Fruit fly (Drosophila melanogaster) whole organism, embryonic: Measurements from ENCODE around the gene CG32267.

ENCODE experiments used
- Atf6 ChIP-seq: fragments of 200-800 bp; sonication (Bioruptor generic); IDR thresholded peaks from 2 replicates; pipeline ENCODE4 v1.3.6; 2022; ENCODE audit warnings: missing biosample characterization, missing genetic modification characterization
- B-H2 ChIP-seq: fragments of 200-800 bp; sonication (Bioruptor generic); optimal IDR thresholded peaks from 2 replicates; lab custom pipeline; 2018; ENCODE audit warnings: missing biosample characterization, mild to moderate bottlenecking, missing genetic modification characterization
- C15 ChIP-seq: fragments of 200-800 bp; sonication (Bioruptor generic); IDR thresholded peaks from 3 replicates; pipeline ENCODE4 v1.3.6; 2022; ENCODE audit warnings: missing biosample characterization, missing genetic modification characterization
- CG10321 ChIP-seq: fragments of 200-800 bp; sonication (Bioruptor generic); IDR thresholded peaks from 2 replicates; pipeline ENCODE4 v1.3.6; 2022; ENCODE audit warnings: missing biosample characterization, missing genetic modification characterization
- CG10959 ChIP-seq: fragments of 200-800 bp; sonication (Bioruptor generic); IDR thresholded peaks from 2 replicates; pipeline ENCODE4 v1.3.6; 2022; ENCODE audit warnings: missing biosample characterization, missing genetic modification characterization
- CG10979 ChIP-seq: fragments of 200-800 bp; sonication (Bioruptor generic); optimal IDR thresholded peaks from 2 replicates; lab custom pipeline; 2018; ENCODE audit warnings: missing biosample characterization, mild to moderate bottlenecking, missing genetic modification characterization, moderate library complexity
- CG12236 ChIP-seq: fragments of 200-800 bp; sonication (Bioruptor generic); optimal IDR thresholded peaks from 2 replicates; lab custom pipeline; 2016; ENCODE audit warnings: missing biosample characterization, missing genetic modification characterization
- CG13775 ChIP-seq: fragments of 200-800 bp; sonication (Bioruptor generic); optimal IDR thresholded peaks from 3 replicates; lab custom pipeline; 2017; ENCODE audit warnings: missing biosample characterization, mild to moderate bottlenecking, missing genetic modification characterization
- CG14441 ChIP-seq: fragments of 200-800 bp; sonication (Bioruptor generic); IDR thresholded peaks from 2 replicates; pipeline ENCODE4 v1.3.6; 2022; ENCODE audit warnings: missing biosample characterization, missing genetic modification characterization
- CG15011 ChIP-seq: fragments of 200-800 bp; sonication (Bioruptor generic); optimal IDR thresholded peaks from 3 replicates; lab custom pipeline; 2018; ENCODE audit warnings: missing biosample characterization, mild to moderate bottlenecking, missing genetic modification characterization
- CG15696 ChIP-seq: fragments of 200-800 bp; sonication (Bioruptor generic); optimal IDR thresholded peaks from 2 replicates; lab custom pipeline; 2019; ENCODE audit warnings: missing biosample characterization, mild to moderate bottlenecking, missing genetic modification characterization, moderate library complexity
- CG16863 ChIP-seq: fragments of 200-800 bp; sonication (Bioruptor generic); optimal IDR thresholded peaks from 3 replicates; lab custom pipeline; 2016; ENCODE audit warnings: missing biosample characterization, missing genetic modification characterization
- CG17359 ChIP-seq: fragments of 200-800 bp; sonication (Bioruptor generic); optimal IDR thresholded peaks from 3 replicates; lab custom pipeline; 2018; ENCODE audit warnings: missing biosample characterization, mild to moderate bottlenecking, missing genetic modification characterization, moderate library complexity
- CG18764 ChIP-seq: fragments of 200-800 bp; sonication (Bioruptor generic); optimal IDR thresholded peaks from 3 replicates; lab custom pipeline; 2016; ENCODE audit warnings: missing biosample characterization, missing genetic modification characterization
- CG2120 ChIP-seq: fragments of 200-800 bp; sonication (Bioruptor generic); optimal IDR thresholded peaks from 3 replicates; lab custom pipeline; 2016; ENCODE audit warnings: missing biosample characterization, missing genetic modification characterization
- CG3065 ChIP-seq: fragments of 200-800 bp; sonication (Bioruptor generic); optimal IDR thresholded peaks from 2 replicates; lab custom pipeline; 2016; ENCODE audit warnings: missing biosample characterization, missing genetic modification characterization
- CG31388 ChIP-seq: fragments of 200-800 bp; sonication (Bioruptor generic); optimal IDR thresholded peaks from 2 replicates; lab custom pipeline; 2016; ENCODE audit warnings: missing biosample characterization, missing genetic modification characterization
- CG32767 ChIP-seq: fragments of 200-800 bp; sonication (Bioruptor generic); IDR thresholded peaks from 2 replicates; pipeline ENCODE4 v1.3.6; 2022; ENCODE audit warnings: missing biosample characterization, missing genetic modification characterization
- CG4424 ChIP-seq: fragments of 200-800 bp; sonication (Bioruptor generic); optimal IDR thresholded peaks from 3 replicates; lab custom pipeline; 2016; ENCODE audit warnings: missing biosample characterization, missing genetic modification characterization
- CG5245 ChIP-seq: fragments of 200-800 bp; sonication (Bioruptor generic); optimal IDR thresholded peaks from 3 replicates; lab custom pipeline; 2016; ENCODE audit warnings: missing biosample characterization, missing genetic modification characterization
- CG7786 ChIP-seq: fragments of 200-800 bp; sonication (Bioruptor generic); optimal IDR thresholded peaks from 2 replicates; lab custom pipeline; 2016; ENCODE audit warnings: missing biosample characterization, missing genetic modification characterization
- CG8478 ChIP-seq: fragments of >200 bp; optimal IDR thresholded peaks from 2 replicates; lab custom pipeline; 2018
- Camta ChIP-seq: fragments of 200-800 bp; sonication (Bioruptor generic); optimal IDR thresholded peaks from 2 replicates; lab custom pipeline; 2016; ENCODE audit warnings: missing biosample characterization, missing genetic modification characterization
- D19B ChIP-seq: fragments of 200-800 bp; sonication (Bioruptor generic); optimal IDR thresholded peaks from 2 replicates; lab custom pipeline; 2017; ENCODE audit warnings: missing biosample characterization, mild to moderate bottlenecking, missing genetic modification characterization
- Doc3 ChIP-seq: fragments of 200-800 bp; sonication (Bioruptor generic); IDR thresholded peaks from 3 replicates; pipeline ENCODE4 v1.3.6; 2022; ENCODE audit warnings: missing biosample characterization, missing genetic modification characterization; ENCODE audit not compliant: partially characterized antibody
- Gug ChIP-seq: fragments of 200-800 bp; sonication (Bioruptor generic); IDR thresholded peaks from 4 replicates; pipeline ENCODE4 v1.3.6; 2022; ENCODE audit warnings: missing biosample characterization, missing genetic modification characterization
- HLH3B ChIP-seq: fragments of 200-800 bp; sonication (Bioruptor generic); IDR thresholded peaks from 2 replicates; pipeline ENCODE4 v1.3.6; 2022; ENCODE audit warnings: missing biosample characterization, missing genetic modification characterization
- HLH54F ChIP-seq: fragments of 200-800 bp; sonication (Bioruptor generic); optimal IDR thresholded peaks from 3 replicates; lab custom pipeline; 2016; ENCODE audit warnings: missing biosample characterization, missing genetic modification characterization
- HmgZ ChIP-seq: fragments of 200-800 bp; sonication (Bioruptor generic); optimal IDR thresholded peaks from 2 replicates; lab custom pipeline; 2018; ENCODE audit warnings: missing biosample characterization, mild to moderate bottlenecking, missing genetic modification characterization
- Jarid2 ChIP-seq: fragments of 200-800 bp; sonication (Bioruptor generic); optimal IDR thresholded peaks from 3 replicates; lab custom pipeline; 2017; ENCODE audit warnings: mild to moderate bottlenecking, missing biosample characterization, missing genetic modification reagents, missing genetic modification characterization
- Max ChIP-seq: fragments of 200-800 bp; sonication (Bioruptor generic); optimal IDR thresholded peaks from 2 replicates; lab custom pipeline; 2016; ENCODE audit warnings: missing biosample characterization, mild to moderate bottlenecking, missing genetic modification characterization
- Mrtf ChIP-seq: fragments of 200-800 bp; sonication (Bioruptor generic); IDR thresholded peaks from 3 replicates; pipeline ENCODE4 v1.3.6; 2022; ENCODE audit warnings: missing biosample characterization, missing genetic modification characterization
- Nf-YA ChIP-seq: fragments of 200-800 bp; sonication (Bioruptor generic); IDR thresholded peaks from 2 replicates; pipeline ENCODE4 v1.3.6; 2022; ENCODE audit warnings: missing biosample characterization, missing genetic modification characterization
- Oli ChIP-seq: fragments of 200-800 bp; sonication (Bioruptor generic); optimal IDR thresholded peaks from 2 replicates; lab custom pipeline; 2018; ENCODE audit warnings: missing biosample characterization, mild to moderate bottlenecking, missing genetic modification characterization, moderate library complexity
- Ptx1 ChIP-seq: fragments of 200-800 bp; sonication (Bioruptor generic); IDR thresholded peaks from 2 replicates; pipeline ENCODE4 v1.3.6; 2022; ENCODE audit warnings: missing biosample characterization, missing genetic modification characterization
- Six4 ChIP-seq: fragments of 200-800 bp; sonication (Bioruptor generic); optimal IDR thresholded peaks from 2 replicates; lab custom pipeline; 2016; ENCODE audit warnings: missing biosample characterization, missing genetic modification characterization
- Sox100B ChIP-seq: fragments of 200-800 bp; sonication (Bioruptor generic); optimal IDR thresholded peaks from 3 replicates; lab custom pipeline; 2018; ENCODE audit warnings: missing biosample characterization, mild to moderate bottlenecking, missing genetic modification characterization
- Taf1 ChIP-seq: fragments of 200-800 bp; sonication (Bioruptor generic); IDR thresholded peaks from 2 replicates; pipeline ENCODE4 v1.3.6; 2022; ENCODE audit warnings: missing biosample characterization, missing genetic modification characterization
- ato ChIP-seq: fragments of 200-800 bp; sonication (Bioruptor generic); IDR thresholded peaks from 2 replicates; pipeline ENCODE4 v1.3.6; 2022; ENCODE audit warnings: missing biosample characterization, missing genetic modification characterization; ENCODE audit not compliant: partially characterized antibody
- bsh ChIP-seq, 2 experiments: fragments of 200-800 bp; sonication (Bioruptor generic); optimal IDR thresholded peaks; 2 replicates each; lab custom pipeline; 2017 to 2018; ENCODE audit warnings: mild to moderate bottlenecking in 2 of 2, missing biosample characterization in 2 of 2, missing genetic modification characterization in 2 of 2, moderate library complexity in 1 of 2
- dati ChIP-seq: fragments of 200-800 bp; sonication (Bioruptor generic); IDR thresholded peaks from 2 replicates; pipeline ENCODE4 v1.3.6; 2022; ENCODE audit warnings: missing biosample characterization, missing genetic modification characterization
- emc ChIP-seq: fragments of 200-800 bp; sonication (Bioruptor generic); optimal IDR thresholded peaks from 2 replicates; lab custom pipeline; 2016; ENCODE audit warnings: missing biosample characterization, missing genetic modification characterization
- fd3F ChIP-seq: fragments of 200-800 bp; sonication (Bioruptor generic); optimal IDR thresholded peaks from 2 replicates; lab custom pipeline; 2018; ENCODE audit warnings: missing biosample characterization, mild to moderate bottlenecking, missing genetic modification characterization, moderate library complexity
- ham ChIP-seq: fragments of 200-800 bp; sonication (Bioruptor generic); IDR thresholded peaks from 2 replicates; pipeline ENCODE4 v1.3.6; 2022; ENCODE audit warnings: missing biosample characterization, missing genetic modification characterization
- hth ChIP-seq: fragments of >200 bp; optimal IDR thresholded peaks from 2 replicates; lab custom pipeline; 2017; ENCODE audit warnings: inconsistent platforms
- ind ChIP-seq: fragments of 200-800 bp; sonication (Bioruptor generic); optimal IDR thresholded peaks from 3 replicates; lab custom pipeline; 2016; ENCODE audit warnings: missing biosample characterization, missing genetic modification characterization
- mam ChIP-seq: fragments of 200-800 bp; sonication (Bioruptor generic); optimal IDR thresholded peaks from 3 replicates; lab custom pipeline; 2016; ENCODE audit warnings: missing biosample characterization, missing genetic modification characterization
- prd ChIP-seq, 3 experiments: fragments of >200 bp in 2 of 3; fragments of 200-800 bp in 1 of 3; sonication (Bioruptor generic) in 1 of 3; optimal IDR thresholded peaks in 2 of 3; IDR thresholded peaks in 1 of 3; 2 replicates in 2 of 3; 3 replicates in 1 of 3; pipeline versions ENCODE4 v1.3.6 to Lab custom; 2017 to 2022; ENCODE audit warnings: missing biosample characterization in 1 of 3, missing genetic modification characterization in 1 of 3
- salm ChIP-seq: fragments of 200-800 bp; sonication (Bioruptor generic); optimal IDR thresholded peaks from 2 replicates; lab custom pipeline; 2018; ENCODE audit warnings: missing biosample characterization, mild to moderate bottlenecking, missing genetic modification characterization
- scrt ChIP-seq: fragments of 200-800 bp; sonication (Bioruptor generic); optimal IDR thresholded peaks from 2 replicates; lab custom pipeline; 2018; ENCODE audit warnings: missing biosample characterization, mild to moderate bottlenecking, missing genetic modification characterization, moderate library complexity
- sens-2 ChIP-seq: fragments of 200-800 bp; sonication (Bioruptor generic); IDR thresholded peaks from 2 replicates; pipeline ENCODE4 v1.3.6; 2022; ENCODE audit warnings: missing biosample characterization, missing genetic modification characterization
- sim ChIP-seq: fragments of 200-800 bp; sonication (Bioruptor generic); IDR thresholded peaks from 2 replicates; pipeline ENCODE4 v1.3.6; 2022; ENCODE audit warnings: missing biosample characterization, missing genetic modification characterization
- slbo ChIP-seq: fragments of 200-800 bp; sonication (Bioruptor generic); IDR thresholded peaks from 2 replicates; pipeline ENCODE4 v1.3.6; 2022; ENCODE audit warnings: missing biosample characterization, missing genetic modification characterization
- twi ChIP-seq: fragments of 200-800 bp; optimal IDR thresholded peaks from 2 replicates; lab custom pipeline; 2019; ENCODE audit warnings: missing biosample characterization, mild to moderate bottlenecking, missing genetic modification characterization, moderate library complexity

CG32267 gene

dm6 chr3L:3454921-3455554, 16.9 kb downstream of the CG32267 start (continued):
- TF ChIP-seq Jarid2, result no peak
- TF ChIP-seq Six4, result no peak
- no peak for TF ChIP-seq Camta
- TF ChIP-seq CG10321 (GFP tag; lab: Robert Waterston, UW), result no peak
- TF ChIP-seq Oli, result peak; percentile 46
- no peak for TF ChIP-seq CG2120 (GFP tag; lab: Kevin White, UChicago)
- no peak for TF ChIP-seq CG15696 (tag; lab: Kevin White, UChicago)
- no peak for TF ChIP-seq CG10959
- TF ChIP-seq CG13775 (GFP tag; lab: Kevin White, UChicago), result no peak
- TF ChIP-seq Taf1 (GFP tag; lab: Robert Waterston, UW), result no peak
- peak; percentile 28 for TF ChIP-seq CG10979 (tag; lab: Kevin White, UChicago)
- TF ChIP-seq dati, result no peak
- peak; percentile 38 for TF ChIP-seq Sox100B (GFP tag; lab: Kevin White, UChicago)
- TF ChIP-seq CG14441 (GFP tag; lab: Robert Waterston, UW), result peak; percentile 61
- TF ChIP-seq CG12236 (GFP tag; lab: Kevin White, UChicago), result no peak
- TF ChIP-seq CG3065 (GFP tag; lab: Kevin White, UChicago), result no peak
- TF ChIP-seq Atf6, result no peak
- no peak for TF ChIP-seq prd (optimal IDR thresholded peaks at IDR 0.05; lab: Kevin White, UChicago)
- TF ChIP-seq prd (GFP tag; IDR thresholded peaks at IDR 0.05; lab: Robert Waterston, UW), result peak; percentile 60; the same call in 1 of the 3 replicates
- TF ChIP-seq sens-2 (GFP tag; lab: Robert Waterston, UW), result no peak
- no peak for TF ChIP-seq salm (tag; lab: Kevin White, UChicago)
- TF ChIP-seq HmgZ (tag; lab: Kevin White, UChicago), result no peak
- TF ChIP-seq Nf-YA (GFP tag; lab: Robert Waterston, UW), result no peak
- TF ChIP-seq Ptx1 (GFP tag; lab: Robert Waterston, UW), result peak; percentile 72
- no peak for TF ChIP-seq CG16863
- peak; percentile 31; the same call in 1 of the 2 replicates for TF ChIP-seq HLH3B (GFP tag; lab: Robert Waterston, UW)
- TF ChIP-seq Doc3 (GFP tag; lab: Robert Waterston, UW), result no peak
- TF ChIP-seq scrt (GFP tag; lab: Kevin White, UChicago), result no peak
- TF ChIP-seq CG7786 (GFP tag; lab: Kevin White, UChicago), result no peak
- peak in 1 of 2 experiments; percentile 3 for TF ChIP-seq bsh (GFP tag; optimal IDR thresholded peaks at IDR 0.05; lab: Kevin White, UChicago)
- no peak for TF ChIP-seq slbo
- TF ChIP-seq HLH54F, result no peak
- peak; percentile 39; the same call in 1 of the 3 replicates for TF ChIP-seq Mrtf (GFP tag; lab: Robert Waterston, UW)
- TF ChIP-seq fd3F, result no peak
- TF ChIP-seq CG15011 (GFP tag; lab: Kevin White, UChicago), result no peak
- TF ChIP-seq twi (tag; lab: Kevin White, UChicago), result no peak
- no peak for TF ChIP-seq ham (GFP tag; lab: Robert Waterston, UW)
- TF ChIP-seq ind (GFP tag; lab: Kevin White, UChicago), result peak; percentile 35
- TF ChIP-seq C15 (GFP tag; lab: Robert Waterston, UW), result no peak
- TF ChIP-seq CG18764, result no peak
- TF ChIP-seq, all 482 proteins: peak for 118

dm6 chr3L:3454430-3454829, 17.5 kb downstream of the CG32267 start:
- TF ChIP-seq B-H2 (GFP tag; lab: Kevin White, UChicago) (no peak), CG8478 (lab: Kevin White, UChicago) (no peak), CG4424 (no peak), CG31388 (no peak), emc (GFP tag; lab: Kevin White, UChicago) (no peak), CG32767 (GFP tag; lab: Robert Waterston, UW) (no peak), CG17359 (tag; lab: Kevin White, UChicago) (no peak), D19B (GFP tag; lab: Kevin White, UChicago) (no peak), CG5245 (no peak), Gug (GFP tag; lab: Robert Waterston, UW) (no peak), CG13775 (GFP tag; lab: Kevin White, UChicago) (no peak), hth (lab: Kevin White, UChicago) (no peak), Max (GFP tag; lab: Kevin White, UChicago) (no peak), sim (no peak), ato (GFP tag; lab: Robert Waterston, UW) (no peak), mam (GFP tag; lab: Kevin White, UChicago) (no peak)
